Worm (Caenorhabditis elegans): ENCODE data around the gene srx-135.

Gene srx-135

ce11 chrV:13906166-13906565 is 47.2 kb downstream of the srx-135 start, which contains the start of gene stdh-1:
Gene stdh-1, plus strand, starts transcription at chrV:13906492.
- TF ChIP-seq ces-1 (GFP tag; optimal IDR thresholded peaks at IDR 0.05) (peak; percentile 79), bed-3 (GFP tag; optimal IDR thresholded peaks at IDR 0.05) (no peak)

DNA sequence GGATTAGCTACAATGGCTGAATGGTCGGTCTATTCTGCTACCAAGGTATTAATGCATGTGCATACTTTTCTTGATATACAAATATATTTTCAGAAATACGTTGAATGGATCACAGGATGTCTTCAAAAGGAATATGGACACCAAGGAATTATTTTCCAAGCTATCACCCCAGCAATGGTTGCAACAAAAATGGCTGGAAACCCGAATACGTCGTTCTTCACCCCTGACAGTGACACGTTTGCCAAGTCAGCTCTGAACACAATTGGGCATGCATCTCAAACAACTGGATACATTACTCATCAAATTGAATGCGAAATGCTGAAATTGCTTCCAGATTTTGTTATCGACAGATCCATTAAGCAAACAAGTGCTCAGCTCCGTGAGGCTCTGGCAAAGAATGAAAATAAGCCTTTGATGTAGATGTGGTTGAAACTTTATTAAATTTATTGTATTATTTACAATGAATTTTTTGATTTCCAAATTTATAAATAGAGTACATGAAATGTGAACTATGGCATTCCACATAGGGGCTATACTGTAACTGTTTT is 48.6 kb downstream of the srx-135 start:
- no peak for TF ChIP-seq lin-13 (tag; optimal IDR thresholded peaks at IDR 0.05)
- no peak for TF ChIP-seq nhr-12 (tag; optimal IDR thresholded peaks at IDR 0.05)
- TF ChIP-seq tbx-8 (GFP tag; optimal IDR thresholded peaks at IDR 0.05) = no peak
- TF ChIP-seq bed-3 (GFP tag; optimal IDR thresholded peaks at IDR 0.05) = no peak
- no peak for TF ChIP-seq ces-1 (GFP tag; optimal IDR thresholded peaks at IDR 0.05)
- no peak for TF ChIP-seq flh-1 (GFP tag; optimal IDR thresholded peaks at IDR 0.05)
- no peak for TF ChIP-seq pha-4 (tag; optimal IDR thresholded peaks at IDR 0.05)
- no peak for TF ChIP-seq unc-39 (tag; optimal IDR thresholded peaks at IDR 0.05)
- TF ChIP-seq nhr-28 (tag; optimal IDR thresholded peaks at IDR 0.05) = no peak
- no peak for TF ChIP-seq sptf-1 (tag; optimal IDR thresholded peaks at IDR 0.05)
- TF ChIP-seq lin-32 (GFP tag; optimal IDR thresholded peaks at IDR 0.05) = no peak
- no peak for TF ChIP-seq elt-1 (tag; optimal IDR thresholded peaks at IDR 0.05; ENCODE audit: borderline replicate concordance, insufficient read depth)
- TF ChIP-seq ham-2 (GFP tag; optimal IDR thresholded peaks at IDR 0.05) = no peak
- TF ChIP-seq mls-2 (tag; optimal IDR thresholded peaks at IDR 0.05) = no peak
- TF ChIP-seq ceh-43 (GFP tag; optimal IDR thresholded peaks at IDR 0.05) = no peak
- TF ChIP-seq lsy-2 (tag; optimal IDR thresholded peaks at IDR 0.05) = no peak
- no peak for TF ChIP-seq unc-62 (GFP tag; optimal IDR thresholded peaks at IDR 0.05)
- no peak for TF ChIP-seq zip-8 (tag; optimal IDR thresholded peaks at IDR 0.05)
- TF ChIP-seq mep-1 (tag; optimal IDR thresholded peaks at IDR 0.05) = no peak
- TF ChIP-seq unc-120 (tag; optimal IDR thresholded peaks at IDR 0.05; ENCODE audit: poor library complexity, severe bottlenecking) = no peak

DNA sequence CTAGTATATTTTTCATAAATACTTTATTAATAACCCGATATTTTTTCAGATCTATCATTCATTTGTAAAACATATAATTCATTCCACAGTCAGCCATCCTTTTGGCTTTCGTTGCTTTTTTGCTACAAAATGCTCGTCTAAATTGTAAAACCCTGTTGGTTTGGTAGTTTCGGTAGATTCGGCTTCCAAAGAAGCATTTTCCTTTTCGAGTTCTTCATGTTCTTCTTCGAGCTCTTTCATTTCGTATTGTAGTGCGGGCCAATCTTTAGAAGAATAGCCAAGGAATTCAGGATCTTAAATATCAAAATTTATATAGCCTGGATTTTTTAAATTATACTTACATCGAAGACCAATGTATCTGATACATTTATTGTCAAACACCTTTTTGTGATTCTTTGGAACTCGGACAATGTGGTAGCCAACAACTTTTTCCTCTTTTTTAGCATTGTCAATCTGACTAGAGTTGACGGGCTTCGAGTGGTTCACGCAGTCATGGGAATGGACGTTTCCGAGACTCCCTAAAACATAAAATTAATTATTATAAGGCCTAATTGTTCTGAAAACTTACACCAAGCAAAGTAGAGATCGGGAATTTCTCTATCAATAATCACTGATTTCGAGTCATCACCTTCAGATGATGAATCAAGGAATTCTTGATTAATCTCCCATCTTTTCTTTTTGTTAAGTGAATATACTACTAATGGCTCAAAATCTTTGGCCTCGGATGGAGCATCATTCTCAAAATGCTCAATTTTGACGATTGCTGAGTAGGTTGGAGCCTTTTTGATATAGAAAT is 49.3 kb downstream of the srx-135 start:
- TF ChIP-seq flh-1 (GFP tag; optimal IDR thresholded peaks at IDR 0.05) = no peak

- TF ChIP-seq nhr-28 (tag; optimal IDR thresholded peaks at IDR 0.05) (no peak), elt-3 (tag; optimal IDR thresholded peaks at IDR 0.05) (no peak), ceh-83 (GFP tag; optimal IDR thresholded peaks at IDR 0.05) (no peak), ceh-43 (GFP tag; optimal IDR thresholded peaks at IDR 0.05) (no peak), ces-1 (GFP tag; optimal IDR thresholded peaks at IDR 0.05) (no peak), lin-32 (GFP tag; optimal IDR thresholded peaks at IDR 0.05) (no peak), zip-8 (tag; optimal IDR thresholded peaks at IDR 0.05) (no peak), flh-1 (GFP tag; optimal IDR thresholded peaks at IDR 0.05) (no peak), blmp-1 (tag; optimal IDR thresholded peaks at IDR 0.05) (no peak), ceh-39 (tag; optimal IDR thresholded peaks at IDR 0.05) (no peak)
Observed at ce11 chrV:13908916-13909176, 49.8 kb downstream of the srx-135 start, which contains the start of gene C06B3.6. Gene C06B3.6, minus strand, starts transcription at chrV:13908967.

DNA sequence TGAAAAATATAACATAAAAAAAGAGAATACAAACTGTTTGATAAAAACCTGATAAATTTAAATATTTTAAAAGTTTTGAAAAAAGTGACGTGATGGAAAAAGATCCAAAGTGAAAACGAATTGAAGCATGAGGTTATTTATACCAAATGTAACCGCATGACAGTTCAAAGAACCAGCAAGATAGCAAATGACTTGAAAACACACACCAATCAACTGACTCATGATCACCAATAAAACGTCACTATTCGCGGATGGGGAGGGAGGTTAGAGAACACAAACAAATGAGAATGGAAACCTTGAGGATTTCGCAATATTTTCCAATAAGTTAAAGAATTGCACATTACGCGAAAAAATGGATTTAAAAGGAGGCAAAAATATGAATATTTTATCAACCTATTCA is 50.4 kb downstream of the srx-135 start, which contains the start of gene C06B3.7:
C06B3.7 (plus strand) TSS at position 287 of the 400 bp plus-strand sequence.
- no peak for TF ChIP-seq snpc-4 (tag; optimal IDR thresholded peaks at IDR 0.05)
- no peak for TF ChIP-seq sem-2 (GFP tag; optimal IDR thresholded peaks at IDR 0.05)
- no peak for TF ChIP-seq elt-1 (tag; optimal IDR thresholded peaks at IDR 0.05; ENCODE audit: borderline replicate concordance, insufficient read depth)
- no peak for TF ChIP-seq tbx-8 (GFP tag; optimal IDR thresholded peaks at IDR 0.05)
- TF ChIP-seq lin-13 (tag; optimal IDR thresholded peaks at IDR 0.05) = no peak
- no peak for TF ChIP-seq M03D4.4 (tag; optimal IDR thresholded peaks at IDR 0.05)
- TF ChIP-seq zip-8 (tag; optimal IDR thresholded peaks at IDR 0.05) = no peak
